Worm (Caenorhabditis elegans) whole organism, L2 larva: ENCODE results near the gene trp-1.

Experiments used
- C34F6.9 ChIP-seq: fragments of 150-350 bp; optimal IDR thresholded peaks from 2 replicates; lab custom pipeline; 2014; ENCODE audit warnings: missing biosample characterization, missing genetic modification characterization
- Y55F3AM.14 ChIP-seq: fragments of 200-800 bp; sonication (Bioruptor generic); optimal IDR thresholded peaks from 2 replicates; lab custom pipeline; 2018; ENCODE audit warnings: mild to moderate bottlenecking, missing genetic modification characterization, missing compliant biosample characterization
- ZK546.5 ChIP-seq: sonication (generic microtip); optimal IDR thresholded peaks from 2 replicates; lab custom pipeline; 2017; ENCODE audit warnings: missing biosample characterization, missing genetic modification characterization
- alr-1 ChIP-seq: fragments of 150-350 bp; optimal IDR thresholded peaks from 2 replicates; lab custom pipeline; 2014; ENCODE audit warnings: missing biosample characterization, missing genetic modification characterization
- ama-1 ChIP-seq: fragments of 150-350 bp; optimal IDR thresholded peaks from 2 replicates; lab custom pipeline; 2018; ENCODE audit warnings: inconsistent platforms
- ceh-16 ChIP-seq: fragments of 150-350 bp; optimal IDR thresholded peaks from 2 replicates; lab custom pipeline; 2014; ENCODE audit warnings: missing biosample characterization, missing genetic modification characterization
- ceh-82 ChIP-seq: fragments of 150-350 bp; optimal IDR thresholded peaks from 2 replicates; lab custom pipeline; 2014; ENCODE audit warnings: missing biosample characterization, missing genetic modification characterization
- crh-2 ChIP-seq: sonication (generic microtip); optimal IDR thresholded peaks from 2 replicates; lab custom pipeline; 2017; ENCODE audit warnings: missing biosample characterization, missing genetic modification characterization
- dmd-4 ChIP-seq: sonication (generic microtip); optimal IDR thresholded peaks from 2 replicates; lab custom pipeline; 2017; ENCODE audit warnings: missing biosample characterization, missing genetic modification characterization
- egl-27 ChIP-seq: sonication (generic microtip); optimal IDR thresholded peaks from 3 replicates; lab custom pipeline; 2017; ENCODE audit warnings: missing biosample characterization, missing genetic modification reagents, missing genetic modification characterization
- gmeb-1 ChIP-seq: fragments of 150-350 bp; optimal IDR thresholded peaks from 2 replicates; lab custom pipeline; 2014; ENCODE audit warnings: missing biosample characterization, missing genetic modification characterization
- lin-11 ChIP-seq: fragments of 150-350 bp; sonication (generic microtip); optimal IDR thresholded peaks from 2 replicates; lab custom pipeline; 2014; ENCODE audit warnings: missing biosample characterization, missing genetic modification characterization, inconsistent platforms, mixed read lengths
- lin-13 ChIP-seq: fragments of 150-350 bp; optimal IDR thresholded peaks from 2 replicates; lab custom pipeline; 2014; ENCODE audit warnings: missing biosample characterization, missing genetic modification reagents, missing genetic modification characterization
- lsy-2 ChIP-seq, 2 experiments: fragments of 150-350 bp in 1 of 2; sonication (generic microtip) in 1 of 2; optimal IDR thresholded peaks; 2 replicates each; lab custom pipeline; 2014 to 2017; ENCODE audit warnings: missing biosample characterization in 2 of 2, missing genetic modification characterization in 2 of 2
- mbf-1 ChIP-seq: sonication (generic microtip); optimal IDR thresholded peaks from 2 replicates; lab custom pipeline; 2017; ENCODE audit warnings: missing biosample characterization, missing genetic modification characterization
- nhr-10 ChIP-seq: sonication (generic microtip); optimal IDR thresholded peaks from 2 replicates; lab custom pipeline; 2017; ENCODE audit warnings: missing biosample characterization, missing genetic modification characterization
- nhr-11 ChIP-seq: fragments of 150-350 bp; optimal IDR thresholded peaks from 2 replicates; lab custom pipeline; 2014; ENCODE audit warnings: missing biosample characterization, missing genetic modification characterization
- nhr-129 ChIP-seq: fragments of 150-350 bp; optimal IDR thresholded peaks from 2 replicates; lab custom pipeline; 2014; ENCODE audit warnings: missing biosample characterization, missing genetic modification characterization
- nhr-21 ChIP-seq: fragments of 150-350 bp; optimal IDR thresholded peaks from 2 replicates; lab custom pipeline; 2014; ENCODE audit warnings: missing biosample characterization, missing genetic modification characterization
- nhr-23 ChIP-seq: fragments of 150-350 bp; optimal IDR thresholded peaks from 2 replicates; lab custom pipeline; 2014; ENCODE audit warnings: missing biosample characterization, missing genetic modification reagents, missing genetic modification characterization
- nhr-237 ChIP-seq: fragments of 150-350 bp; optimal IDR thresholded peaks from 2 replicates; lab custom pipeline; 2014; ENCODE audit warnings: missing biosample characterization, missing genetic modification characterization
- nhr-25 ChIP-seq: fragments of 150-350 bp; sonication (generic microtip); optimal IDR thresholded peaks from 3 replicates; lab custom pipeline; 2014; ENCODE audit warnings: missing biosample characterization, missing genetic modification characterization
- peb-1 ChIP-seq: fragments of 150-350 bp; optimal IDR thresholded peaks from 2 replicates; lab custom pipeline; 2014; ENCODE audit warnings: missing biosample characterization, missing genetic modification characterization
- sem-4 ChIP-seq: fragments of 150-350 bp; optimal IDR thresholded peaks from 2 replicates; lab custom pipeline; 2014; ENCODE audit warnings: missing biosample characterization, missing genetic modification reagents, missing genetic modification characterization
- skn-1 ChIP-seq: sonication (generic microtip); optimal IDR thresholded peaks from 2 replicates; lab custom pipeline; 2017; ENCODE audit warnings: missing biosample characterization, missing genetic modification characterization
- sma-3 ChIP-seq: sonication (generic microtip); optimal IDR thresholded peaks from 2 replicates; lab custom pipeline; 2016; ENCODE audit warnings: missing genetic modification reagents, missing genetic modification characterization, missing compliant biosample characterization
- sma-9 ChIP-seq, 2 experiments: fragments of 150-350 bp in 1 of 2; sonication (generic microtip) in 1 of 2; optimal IDR thresholded peaks; 2 replicates each; lab custom pipeline; 2014 to 2016; ENCODE audit warnings: missing genetic modification characterization in 2 of 2, mild to moderate bottlenecking in 1 of 2, missing biosample characterization in 1 of 2, missing compliant biosample characterization in 1 of 2, missing genetic modification reagents in 1 of 2, moderate library complexity in 1 of 2
- snpc-4 ChIP-seq: fragments of 150-350 bp; optimal IDR thresholded peaks from 2 replicates; lab custom pipeline; 2014; ENCODE audit warnings: missing biosample characterization, missing genetic modification characterization
- unc-55 ChIP-seq: fragments of 150-350 bp; sonication (generic microtip); optimal IDR thresholded peaks from 3 replicates; lab custom pipeline; 2014; ENCODE audit warnings: missing biosample characterization, missing genetic modification reagents, missing genetic modification characterization
- unc-62 ChIP-seq: fragments of 150-350 bp; optimal IDR thresholded peaks from 2 replicates; lab custom pipeline; 2014; ENCODE audit warnings: missing biosample characterization, missing genetic modification reagents, missing genetic modification characterization
- zag-1 ChIP-seq: fragments of 150-350 bp; optimal IDR thresholded peaks from 2 replicates; lab custom pipeline; 2014; ENCODE audit warnings: missing biosample characterization, missing genetic modification characterization
- ztf-1 ChIP-seq: fragments of 200-800 bp; sonication (Bioruptor generic); conservative IDR thresholded peaks from 2 replicates; pipeline ENCODE4 v1.3.6; 2022; ENCODE audit warnings: missing genetic modification characterization, missing compliant biosample characterization
- ztf-11 ChIP-seq: sonication (generic microtip); optimal IDR thresholded peaks from 2 replicates; lab custom pipeline; 2017; ENCODE audit warnings: missing biosample characterization, missing genetic modification characterization
- ztf-4 ChIP-seq: fragments of 150-350 bp; optimal IDR thresholded peaks from 2 replicates; lab custom pipeline; 2014; ENCODE audit warnings: missing biosample characterization, missing genetic modification characterization

Gene trp-1

ce11 chrIII:8529772-8530171, 5.2 kb upstream of the trp-1 start, which contains the start of gene ZC21.10:
Gene ZC21.10 (plus strand): TSS chrIII:8530072.
- TF ChIP-seq nhr-129 (tag; lab: Kevin White, UChicago) (no peak), ztf-11 (tag; lab: Kevin White, UChicago) (no peak), ama-1 (lab: Kevin White, UChicago) (no peak), Y55F3AM.14 (GFP tag; lab: Kevin White, UChicago) (no peak), dmd-4 (no peak), alr-1 (tag; lab: Kevin White, UChicago) (no peak), nhr-21 (tag; lab: Kevin White, UChicago) (no peak), skn-1 (no peak), lsy-2 (tag; optimal IDR thresholded peaks at IDR 0.05; lab: Kevin White, UChicago) (no peak), nhr-11 (tag; lab: Kevin White, UChicago) (no peak), sma-3 (GFP tag; lab: Kevin White, UChicago) (no peak), ZK546.5 (tag; lab: Kevin White, UChicago) (no peak), nhr-10 (tag; lab: Kevin White, UChicago) (no peak), mbf-1 (tag; lab: Kevin White, UChicago) (no peak), sma-9 (GFP tag; optimal IDR thresholded peaks at IDR 0.05; lab: Kevin White, UChicago) (no peak), sma-9 (tag; optimal IDR thresholded peaks at IDR 0.05; lab: Kevin White, UChicago) (no peak), ztf-4 (tag; lab: Kevin White, UChicago) (no peak), nhr-237 (tag; lab: Kevin White, UChicago) (no peak), ceh-82 (tag; lab: Kevin White, UChicago) (no peak)
- TF ChIP-seq, all 48 proteins: peak for 0

- TF ChIP-seq unc-55, result no peak
- peak; percentile 16 for TF ChIP-seq C34F6.9 (tag; lab: Kevin White, UChicago)
- no peak for TF ChIP-seq nhr-11 (tag; lab: Kevin White, UChicago)
- TF ChIP-seq nhr-237 (tag; lab: Kevin White, UChicago), result no peak
- TF ChIP-seq ceh-16 (tag; lab: Kevin White, UChicago), result no peak
- TF ChIP-seq sem-4, result no peak
- no peak for TF ChIP-seq ztf-11 (tag; lab: Kevin White, UChicago)
- no peak for TF ChIP-seq skn-1
These were observed 1.0 kb upstream of the trp-1 start for ce11 chrIII:8533900-8534299.

- no peak for TF ChIP-seq crh-2
These were observed 514 bp downstream of the trp-1 start for ce11 chrIII:8535445-8535844.

- TF ChIP-seq unc-62 (GFP tag; lab: Kevin White, UChicago) (no peak), alr-1 (tag; lab: Kevin White, UChicago) (no peak), lin-11 (tag; lab: Kevin White, UChicago) (no peak), nhr-25 (tag; lab: Kevin White, UChicago) (no peak), ztf-1 (GFP tag; lab: Robert Waterston, UW) (no peak), zag-1 (tag; lab: Kevin White, UChicago) (no peak), mbf-1 (tag; lab: Kevin White, UChicago) (no peak), peb-1 (tag; lab: Kevin White, UChicago) (no peak), ztf-11 (tag; lab: Kevin White, UChicago) (no peak), snpc-4 (tag; lab: Kevin White, UChicago) (no peak)
These were observed 10.6 kb downstream of the trp-1 start, which contains the start of gene ZC21.6 for ce11 chrIII:8545515-8545914. Gene ZC21.6 (minus strand): TSS chrIII:8545615.

- TF ChIP-seq nhr-25 (tag; lab: Kevin White, UChicago) (no peak), nhr-11 (tag; lab: Kevin White, UChicago) (no peak), sma-9 (GFP tag; optimal IDR thresholded peaks at IDR 0.05; lab: Kevin White, UChicago) (no peak), sma-9 (tag; optimal IDR thresholded peaks at IDR 0.05; lab: Kevin White, UChicago) (no peak), gmeb-1 (tag; lab: Kevin White, UChicago) (no peak), Y55F3AM.14 (GFP tag; lab: Kevin White, UChicago) (no peak), sma-3 (GFP tag; lab: Kevin White, UChicago) (no peak), ztf-4 (tag; lab: Kevin White, UChicago) (no peak), nhr-21 (tag; lab: Kevin White, UChicago) (no peak), ceh-16 (tag; lab: Kevin White, UChicago) (no peak), lin-13 (no peak), crh-2 (no peak), nhr-23 (tag; lab: Kevin White, UChicago) (no peak), nhr-10 (tag; lab: Kevin White, UChicago) (no peak), ztf-1 (GFP tag; lab: Robert Waterston, UW) (no peak), egl-27 (tag; lab: Kevin White, UChicago) (no peak)
These were observed 16.8 kb downstream of the trp-1 start for ce11 chrIII:8551705-8552104.
